Fruit fly (Drosophila melanogaster) whole organism, prepupa: Measurements from ENCODE around the gene Piezo.
A peak's percentile ranks its signal among the peaks of the same experiment; 100 is the strongest.

ENCODE experiments used
- CG8119 ChIP-seq: fragments of 200-800 bp; sonication (Bioruptor generic); IDR thresholded peaks from 3 replicates; pipeline ENCODE4 v1.3.6; 2022; ENCODE audit warnings: missing biosample characterization, missing genetic modification characterization
- Eip78C ChIP-seq: fragments of 200-800 bp; sonication (Bioruptor generic); peaks from one replicate; lab custom pipeline; 2016; ENCODE audit warnings: missing biosample characterization, missing genetic modification characterization
- acj6 ChIP-seq: fragments of 200-800 bp; sonication (Bioruptor generic); optimal IDR thresholded peaks from 3 replicates; lab custom pipeline; 2016; ENCODE audit warnings: missing biosample characterization, missing genetic modification characterization
- pdm3 ChIP-seq: fragments of 200-800 bp; sonication (Bioruptor generic); optimal IDR thresholded peaks from 3 replicates; lab custom pipeline; 2016; ENCODE audit warnings: missing biosample characterization, missing genetic modification characterization

dm6 chr2L:8165800-8166576, 3.1 kb downstream of the Piezo start:
- TF ChIP-seq CG8119 (GFP tag; lab: Robert Waterston, UW), result no peak
- TF ChIP-seq acj6, result no peak
- TF ChIP-seq pdm3 (GFP tag; lab: Kevin White, UChicago), result no peak
- TF ChIP-seq Eip78C (GFP tag; lab: Kevin White, UChicago), result peak; percentile 2
